Fruit fly (Drosophila melanogaster) S2 (cell line): ENCODE results near the gene CSN1b.

ENCODE experiments used
- CG8478 ChIP-seq: fragments of >200 bp; optimal IDR thresholded peaks from 2 replicates; lab custom pipeline; 2018
- CTCF ChIP-seq, 2 experiments: fragments of >200 bp; optimal IDR thresholded peaks; 2 replicates each; lab custom pipeline; 2018

dm6 chr3L:18889222-18889866 is 15.4 kb downstream of the CSN1b start:
- TF ChIP-seq CTCF (optimal IDR thresholded peaks at IDR 0.05; lab: Kevin White, UChicago) (no peak), CG8478 (lab: Kevin White, UChicago) (no peak)
